Worm (Caenorhabditis elegans) whole organism, L3 larva: ENCODE measurements around the gene T21B10.4.
A peak's percentile ranks its signal among the peaks of the same experiment; 100 is the strongest.

Experiments
- R02D3.7 ChIP-seq: fragments of 150-350 bp; optimal IDR thresholded peaks from 2 replicates; lab custom pipeline; 2014; ENCODE audit warnings: missing biosample characterization, missing genetic modification characterization
- aly-2 ChIP-seq: fragments of 150-350 bp; optimal IDR thresholded peaks from 2 replicates; lab custom pipeline; 2014; ENCODE audit warnings: missing biosample characterization, missing genetic modification characterization
- ceh-16 ChIP-seq: sonication (generic microtip); optimal IDR thresholded peaks from 2 replicates; lab custom pipeline; 2017; ENCODE audit warnings: missing biosample characterization, missing genetic modification characterization
- ceh-82 ChIP-seq: fragments of 150-350 bp; optimal IDR thresholded peaks from 2 replicates; lab custom pipeline; 2014; ENCODE audit warnings: missing biosample characterization, missing genetic modification characterization
- ceh-9 ChIP-seq: sonication (generic microtip); optimal IDR thresholded peaks from 2 replicates; lab custom pipeline; 2018; ENCODE audit warnings: missing biosample characterization, missing genetic modification characterization
- daf-12 ChIP-seq: fragments of 150-350 bp; optimal IDR thresholded peaks from 2 replicates; lab custom pipeline; 2014; ENCODE audit warnings: missing biosample characterization, missing genetic modification reagents, missing genetic modification characterization
- egl-5 ChIP-seq: fragments of 150-350 bp; optimal IDR thresholded peaks from 2 replicates; lab custom pipeline; 2017; ENCODE audit warnings: missing biosample characterization, missing genetic modification reagents, missing genetic modification characterization, inconsistent platforms
- elt-1 ChIP-seq: fragments of 150-350 bp; optimal IDR thresholded peaks from 2 replicates; lab custom pipeline; 2014; ENCODE audit warnings: missing biosample characterization, missing genetic modification characterization
- elt-2 ChIP-seq: sonication (generic microtip); optimal IDR thresholded peaks from 2 replicates; lab custom pipeline; 2016; ENCODE audit warnings: missing genetic modification reagents, mild to moderate bottlenecking, missing genetic modification characterization, missing compliant biosample characterization
- elt-3 ChIP-seq, 3 experiments: fragments of 150-350 bp in 1 of 3; sonication (generic microtip) in 2 of 3; optimal IDR thresholded peaks; 2 replicates in 2 of 3; 4 replicates in 1 of 3; lab custom pipeline; 2014 to 2017; ENCODE audit warnings: missing biosample characterization in 3 of 3, missing genetic modification characterization in 3 of 3
- fkh-10 ChIP-seq: sonication (generic microtip); optimal IDR thresholded peaks from 2 replicates; lab custom pipeline; 2017; ENCODE audit warnings: missing biosample characterization, missing genetic modification reagents, missing genetic modification characterization
- fkh-2 ChIP-seq: fragments of 150-350 bp; optimal IDR thresholded peaks from 2 replicates; lab custom pipeline; 2014; ENCODE audit warnings: missing biosample characterization, missing genetic modification reagents, missing genetic modification characterization
- fos-1 ChIP-seq: fragments of 150-350 bp; optimal IDR thresholded peaks from 2 replicates; lab custom pipeline; 2014; ENCODE audit warnings: missing biosample characterization, missing genetic modification characterization
- jun-1 ChIP-seq: fragments of 150-350 bp; optimal IDR thresholded peaks from 2 replicates; lab custom pipeline; 2014; ENCODE audit warnings: missing biosample characterization, missing genetic modification reagents, missing genetic modification characterization
- lin-15B ChIP-seq: fragments of 150-350 bp; optimal IDR thresholded peaks from 2 replicates; lab custom pipeline; 2014; ENCODE audit warnings: missing biosample characterization, missing genetic modification characterization
- lin-39 ChIP-seq: fragments of 150-350 bp; optimal IDR thresholded peaks from 2 replicates; lab custom pipeline; 2018; ENCODE audit warnings: missing biosample characterization, missing genetic modification reagents, missing genetic modification characterization
- lsy-12 ChIP-seq: sonication (generic microtip); optimal IDR thresholded peaks from 2 replicates; lab custom pipeline; 2016; ENCODE audit warnings: mild to moderate bottlenecking, missing genetic modification characterization, missing compliant biosample characterization
- mdl-1 ChIP-seq: fragments of 150-350 bp; optimal IDR thresholded peaks from 2 replicates; lab custom pipeline; 2014; ENCODE audit warnings: missing biosample characterization, missing genetic modification characterization
- nfya-1 ChIP-seq: sonication (generic microtip); optimal IDR thresholded peaks from 2 replicates; lab custom pipeline; 2017; ENCODE audit warnings: missing genetic modification characterization, mild to moderate bottlenecking, missing compliant biosample characterization, antibody characterized with exemption, moderate library complexity; ENCODE audit not compliant: insufficient read depth
- nhr-11 ChIP-seq: fragments of 150-350 bp; optimal IDR thresholded peaks from 2 replicates; lab custom pipeline; 2014; ENCODE audit warnings: missing biosample characterization, missing genetic modification characterization
- nhr-12 ChIP-seq: fragments of 150-350 bp; optimal IDR thresholded peaks from 2 replicates; lab custom pipeline; 2014; ENCODE audit warnings: missing biosample characterization, missing genetic modification characterization
- nhr-23 ChIP-seq: fragments of 150-350 bp; optimal IDR thresholded peaks from 2 replicates; lab custom pipeline; 2014; ENCODE audit warnings: missing biosample characterization, missing genetic modification reagents, missing genetic modification characterization
- nhr-237 ChIP-seq: fragments of 150-350 bp; optimal IDR thresholded peaks from 2 replicates; lab custom pipeline; 2014; ENCODE audit warnings: missing biosample characterization, missing genetic modification characterization
- nhr-25 ChIP-seq: sonication (generic microtip); optimal IDR thresholded peaks from 2 replicates; lab custom pipeline; 2017; ENCODE audit warnings: missing biosample characterization, missing genetic modification characterization
- nhr-43 ChIP-seq: sonication (generic microtip); optimal IDR thresholded peaks from 2 replicates; lab custom pipeline; 2016; ENCODE audit warnings: mild to moderate bottlenecking, missing genetic modification characterization, missing compliant biosample characterization; ENCODE audit not compliant: poor library complexity, severe bottlenecking
- nhr-67 ChIP-seq: fragments of 150-350 bp; optimal IDR thresholded peaks from 2 replicates; lab custom pipeline; 2014; ENCODE audit warnings: missing biosample characterization, missing genetic modification characterization
- pha-4 ChIP-seq: fragments of 150-350 bp; optimal IDR thresholded peaks from 2 replicates; lab custom pipeline; 2014; ENCODE audit warnings: missing biosample characterization, missing genetic modification reagents, missing genetic modification characterization
- pqm-1 ChIP-seq: fragments of 150-350 bp; optimal IDR thresholded peaks from 2 replicates; lab custom pipeline; 2017; ENCODE audit warnings: missing biosample characterization, missing genetic modification characterization, inconsistent platforms
- unc-62 ChIP-seq: fragments of 150-350 bp; sonication (generic microtip); optimal IDR thresholded peaks from 4 replicates; lab custom pipeline; 2014; ENCODE audit warnings: missing biosample characterization, missing genetic modification reagents, missing genetic modification characterization
- zag-1 ChIP-seq: fragments of 150-350 bp; optimal IDR thresholded peaks from 2 replicates; lab custom pipeline; 2014; ENCODE audit warnings: missing biosample characterization, missing genetic modification characterization
- ztf-4 ChIP-seq: fragments of 150-350 bp; optimal IDR thresholded peaks from 2 replicates; lab custom pipeline; 2014; ENCODE audit warnings: missing biosample characterization, missing genetic modification characterization

T21B10.4 gene

DNA sequence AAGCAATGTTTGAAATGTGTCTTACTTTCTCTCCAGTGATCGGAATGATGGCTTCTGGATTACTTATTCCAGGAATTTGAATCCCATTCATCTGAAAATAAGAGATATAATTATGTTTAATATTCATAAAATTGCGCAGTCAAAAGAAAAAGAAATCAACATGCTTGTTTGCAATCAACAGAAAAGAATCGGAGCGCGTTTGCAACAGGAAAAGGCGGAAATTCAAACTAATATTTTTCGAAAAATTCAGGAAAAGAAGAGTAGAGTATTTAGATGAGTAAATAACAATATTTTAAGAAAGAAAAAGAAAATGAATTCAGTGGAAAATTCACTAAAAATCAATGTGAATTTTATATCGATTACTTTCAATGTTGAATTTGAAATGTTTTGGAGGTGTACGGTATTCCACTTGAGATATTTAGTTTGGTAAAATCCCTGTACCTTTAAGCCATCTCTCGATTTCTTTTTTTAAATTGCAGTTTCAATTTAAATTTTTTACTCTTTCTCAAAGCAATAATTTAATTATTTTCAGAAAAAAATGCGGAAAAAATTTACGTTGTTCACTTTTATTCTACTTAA lies at the start of gene T21B10.4, which contains the start of gene set-17:
Gene T21B10.4, plus strand, starts transcription at position 533 of the 579 bp plus-strand sequence.
Gene set-17, minus strand, starts transcription at position 127 of the 579 bp plus-strand sequence.
- TF ChIP-seq lsy-12 (no peak), nfya-1 (tag; lab: Kevin White, UChicago) (peak; percentile 35), nhr-25 (tag; lab: Kevin White, UChicago) (peak; percentile 7), lin-15B (tag; lab: Kevin White, UChicago) (peak; percentile 29), unc-62 (GFP tag; lab: Kevin White, UChicago) (no peak), pha-4 (tag; lab: Kevin White, UChicago) (peak; percentile 86), elt-1 (tag; lab: Kevin White, UChicago) (peak; percentile 61)

ce11 chrII:8891042-8891441 lies 49.7 kb upstream of the T21B10.4 start:
- TF ChIP-seq fkh-2 (tag; lab: Kevin White, UChicago) (no peak), nhr-237 (no peak), zag-1 (tag; lab: Kevin White, UChicago) (no peak), pha-4 (tag; lab: Kevin White, UChicago) (no peak), lsy-12 (no peak), ceh-82 (no peak), elt-3 (tag; optimal IDR thresholded peaks at IDR 0.05; lab: Kevin White, UChicago) (no peak), egl-5 (tag; lab: Kevin White, UChicago) (no peak), daf-12 (tag; lab: Kevin White, UChicago) (no peak)

- TF ChIP-seq ceh-16 (tag; lab: Kevin White, UChicago) (no peak), pha-4 (tag; lab: Kevin White, UChicago) (peak; percentile 25), fkh-10 (no peak), nhr-11 (tag; lab: Kevin White, UChicago) (no peak), nfya-1 (tag; lab: Kevin White, UChicago) (peak; percentile 3), elt-2 (tag; lab: Kevin White, UChicago) (peak; percentile 4)
- TF ChIP-seq, all 47 proteins: peak for 3
Measured at ce11 chrII:8891606-8892005, 49.1 kb upstream of the T21B10.4 start.

DNA sequence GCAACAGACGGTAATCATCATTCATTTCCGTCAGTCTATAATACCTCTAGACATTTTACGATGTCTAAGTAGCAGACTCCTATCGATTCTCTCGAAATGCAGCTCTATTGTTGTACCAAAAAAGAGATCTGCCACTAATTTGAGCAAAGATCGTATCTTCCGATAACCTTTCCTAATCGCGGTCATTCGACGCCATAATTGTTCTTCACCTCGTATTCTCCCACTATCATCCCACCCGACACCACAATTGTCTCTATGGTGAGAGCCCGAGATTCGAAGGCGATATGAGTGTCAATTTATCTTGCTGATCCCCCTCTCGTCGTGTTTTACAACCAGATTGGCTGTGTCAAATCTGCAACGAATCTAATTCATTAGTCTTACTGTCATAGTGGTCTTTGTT lies 45.3 kb upstream of the T21B10.4 start:
- TF ChIP-seq nfya-1 (tag; lab: Kevin White, UChicago) (no peak), fkh-2 (tag; lab: Kevin White, UChicago) (no peak), mdl-1 (tag; lab: Kevin White, UChicago) (no peak), nhr-12 (tag; lab: Kevin White, UChicago) (no peak), lin-39 (no peak), ceh-9 (tag; lab: Kevin White, UChicago) (no peak), nhr-25 (tag; lab: Kevin White, UChicago) (no peak), elt-3 (tag; optimal IDR thresholded peaks at IDR 0.05; lab: Kevin White, UChicago) (no peak), lsy-12 (no peak), jun-1 (tag; lab: Kevin White, UChicago) (no peak), aly-2 (tag; lab: Kevin White, UChicago) (no peak), R02D3.7 (tag; lab: Kevin White, UChicago) (no peak), pqm-1 (no peak), nhr-67 (no peak), nhr-43 (tag; lab: Kevin White, UChicago) (no peak), nhr-23 (tag; lab: Kevin White, UChicago) (no peak), ztf-4 (tag; lab: Kevin White, UChicago) (no peak), fos-1 (tag; lab: Kevin White, UChicago) (no peak)
- TF ChIP-seq, all 47 proteins: peak for 0

DNA sequence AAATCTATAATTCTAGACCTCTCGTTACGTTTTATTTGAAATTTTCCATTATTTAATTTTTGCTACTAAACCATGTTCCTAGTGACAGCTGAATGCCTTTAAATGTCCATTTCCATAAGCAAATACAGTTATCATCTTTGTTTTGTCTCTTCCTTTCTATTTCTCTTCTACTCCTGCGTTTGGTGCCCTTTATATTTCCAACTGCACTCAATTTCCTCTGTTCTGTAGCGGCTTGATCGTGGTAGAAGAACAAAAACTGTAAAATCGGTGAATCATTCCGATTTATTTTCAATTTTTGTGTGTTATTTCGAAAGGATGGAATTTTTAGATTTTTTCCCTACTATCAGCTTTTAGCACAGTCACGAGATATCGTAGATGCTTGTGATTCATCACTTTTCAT lies 44.8 kb upstream of the T21B10.4 start:
- TF ChIP-seq lin-15B (tag; lab: Kevin White, UChicago): no peak
- peak; percentile 21 for TF ChIP-seq elt-2 (tag; lab: Kevin White, UChicago)
- TF ChIP-seq aly-2 (tag; lab: Kevin White, UChicago): no peak
- peak; percentile 24 for TF ChIP-seq pqm-1

DNA sequence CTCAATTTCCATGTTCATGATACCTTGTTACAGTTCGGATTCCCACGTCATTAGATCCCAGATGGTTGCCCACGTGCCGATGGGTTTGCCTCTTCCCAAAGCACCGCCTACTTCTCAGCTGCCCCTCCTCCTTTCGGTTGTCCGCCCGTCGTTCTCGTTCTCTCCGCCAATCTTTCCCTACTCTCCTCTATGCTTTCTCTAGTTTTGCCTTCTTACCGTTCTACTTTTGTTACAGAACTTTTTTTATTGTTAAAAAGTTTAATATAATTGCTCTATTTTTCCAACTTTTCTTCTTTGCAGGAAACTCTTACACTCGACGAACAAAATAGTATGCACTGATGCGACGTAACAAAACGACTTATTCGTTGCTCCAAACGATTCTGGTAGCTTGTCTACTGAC lies 44.2 kb upstream of the T21B10.4 start, which contains the start of gene lat-1:
Gene lat-1, plus strand, starts transcription at position 301 of the 400 bp plus-strand sequence.
- TF ChIP-seq unc-62 (GFP tag; lab: Kevin White, UChicago) (no peak), ceh-82 (no peak), elt-3 (tag; optimal IDR thresholded peaks at IDR 0.05; lab: Kevin White, UChicago) (no peak)
